Fruit fly (Drosophila melanogaster) whole organism, embryonic: ENCODE data around the gene amos.
A peak's percentile ranks its signal among the peaks of the same experiment; 100 is the strongest.

Source experiments
- CG10565 ChIP-seq: fragments of 200-800 bp; sonication (Bioruptor generic); optimal IDR thresholded peaks from 3 replicates; lab custom pipeline; 2016; ENCODE audit warnings: missing biosample characterization, mild to moderate bottlenecking, missing genetic modification characterization
- CG11398 ChIP-seq: fragments of 200-800 bp; sonication (Bioruptor generic); optimal IDR thresholded peaks from 2 replicates; lab custom pipeline; 2016; ENCODE audit warnings: missing biosample characterization, missing genetic modification characterization
- CG12744 ChIP-seq: fragments of 200-800 bp; sonication (Bioruptor generic); optimal IDR thresholded peaks from 2 replicates; lab custom pipeline; 2016; ENCODE audit warnings: missing biosample characterization, missing genetic modification characterization
- CG13287 ChIP-seq: fragments of 200-800 bp; sonication (Bioruptor generic); IDR thresholded peaks from 2 replicates; pipeline ENCODE4 v1.3.6; 2022; ENCODE audit warnings: missing biosample characterization, missing genetic modification characterization; ENCODE audit not compliant: partially characterized antibody
- CG14014 ChIP-seq: fragments of 200-800 bp; sonication (Bioruptor generic); IDR thresholded peaks from 2 replicates; pipeline ENCODE4 v1.3.6; 2022; ENCODE audit warnings: missing biosample characterization, missing genetic modification characterization
- CG14050 ChIP-seq: fragments of 200-800 bp; sonication (Bioruptor generic); IDR thresholded peaks from 3 replicates; pipeline ENCODE4 v1.3.6; 2022; ENCODE audit warnings: missing biosample characterization, missing genetic modification characterization
- CG14710 ChIP-seq: fragments of 200-800 bp; sonication (Bioruptor generic); optimal IDR thresholded peaks from 3 replicates; lab custom pipeline; 2019; ENCODE audit warnings: missing biosample characterization, mild to moderate bottlenecking, missing genetic modification characterization, moderate library complexity
- CG15073 ChIP-seq: fragments of 200-800 bp; sonication (Bioruptor generic); optimal IDR thresholded peaks from 2 replicates; lab custom pipeline; 2016; ENCODE audit warnings: missing biosample characterization, missing genetic modification characterization
- CG17361 ChIP-seq: fragments of 200-800 bp; sonication (Bioruptor generic); IDR thresholded peaks from 3 replicates; pipeline ENCODE4 v1.3.6; 2022; ENCODE audit warnings: missing biosample characterization, missing genetic modification characterization
- CG1832 ChIP-seq: fragments of 200-800 bp; sonication (Bioruptor generic); optimal IDR thresholded peaks from 2 replicates; lab custom pipeline; 2017; ENCODE audit warnings: missing biosample characterization, mild to moderate bottlenecking, missing genetic modification characterization, inconsistent platforms
- CG2116 ChIP-seq: fragments of 200-800 bp; sonication (Bioruptor generic); optimal IDR thresholded peaks from 3 replicates; lab custom pipeline; 2018; ENCODE audit warnings: missing biosample characterization, mild to moderate bottlenecking, missing genetic modification characterization
- CG4328 ChIP-seq: fragments of 200-800 bp; sonication (Bioruptor generic); optimal IDR thresholded peaks from 3 replicates; lab custom pipeline; 2017; ENCODE audit warnings: missing biosample characterization, missing genetic modification reagents, missing genetic modification characterization
- CG5245 ChIP-seq: fragments of 200-800 bp; sonication (Bioruptor generic); optimal IDR thresholded peaks from 3 replicates; lab custom pipeline; 2016; ENCODE audit warnings: missing biosample characterization, missing genetic modification characterization
- CG6254 ChIP-seq: fragments of 200-800 bp; sonication (Bioruptor generic); optimal IDR thresholded peaks from 3 replicates; lab custom pipeline; 2017; ENCODE audit warnings: mild to moderate bottlenecking, missing biosample characterization, missing genetic modification reagents, missing genetic modification characterization
- CG8281 ChIP-seq: fragments of 200-800 bp; sonication (Bioruptor generic); optimal IDR thresholded peaks from 2 replicates; lab custom pipeline; 2018; ENCODE audit warnings: missing biosample characterization, mild to moderate bottlenecking, missing genetic modification characterization, moderate library complexity
- CG8924 ChIP-seq: fragments of 200-800 bp; optimal IDR thresholded peaks from 3 replicates; lab custom pipeline; 2019; ENCODE audit warnings: missing biosample characterization, mild to moderate bottlenecking, missing genetic modification characterization, moderate library complexity
- CG9215 ChIP-seq: fragments of 200-800 bp; sonication (Bioruptor generic); IDR thresholded peaks from 2 replicates; pipeline ENCODE4 v1.3.6; 2022; ENCODE audit warnings: missing biosample characterization, missing genetic modification characterization
- Deaf1 ChIP-seq: fragments of 200-800 bp; optimal IDR thresholded peaks from 3 replicates; lab custom pipeline; 2019; ENCODE audit warnings: missing biosample characterization, mild to moderate bottlenecking, missing genetic modification characterization, moderate library complexity
- Dref ChIP-seq: fragments of 200-800 bp; sonication (Bioruptor generic); IDR thresholded peaks from 2 replicates; pipeline ENCODE4 v1.3.6; 2022; ENCODE audit warnings: missing biosample characterization, missing genetic modification characterization
- E2f2 ChIP-seq: fragments of 200-800 bp; sonication (Bioruptor generic); IDR thresholded peaks from 2 replicates; pipeline ENCODE4 v1.3.6; 2022; ENCODE audit warnings: missing biosample characterization, missing genetic modification characterization
- Elba2 ChIP-seq: fragments of 200-800 bp; sonication (Bioruptor generic); optimal IDR thresholded peaks from 3 replicates; lab custom pipeline; 2016; ENCODE audit warnings: missing biosample characterization, missing genetic modification characterization
- Fer3 ChIP-seq: fragments of 200-800 bp; sonication (Bioruptor generic); optimal IDR thresholded peaks from 2 replicates; lab custom pipeline; 2018; ENCODE audit warnings: missing biosample characterization, mild to moderate bottlenecking, missing genetic modification characterization, moderate library complexity
- H2.0 ChIP-seq: fragments of 200-800 bp; sonication (Bioruptor generic); IDR thresholded peaks from 2 replicates; pipeline ENCODE4 v1.3.6; 2022; ENCODE audit warnings: missing biosample characterization, missing genetic modification characterization
- HLH3B ChIP-seq: fragments of 200-800 bp; sonication (Bioruptor generic); IDR thresholded peaks from 2 replicates; pipeline ENCODE4 v1.3.6; 2022; ENCODE audit warnings: missing biosample characterization, missing genetic modification characterization
- NfI ChIP-seq: fragments of 200-800 bp; sonication (Bioruptor generic); optimal IDR thresholded peaks from 3 replicates; lab custom pipeline; 2018; ENCODE audit warnings: missing biosample characterization, mild to moderate bottlenecking, missing genetic modification characterization, moderate library complexity
- Poxn ChIP-seq: fragments of 200-800 bp; sonication (Bioruptor generic); IDR thresholded peaks from 2 replicates; pipeline ENCODE4 v1.3.6; 2022; ENCODE audit warnings: missing biosample characterization, missing genetic modification characterization
- Sry-β ChIP-seq: fragments of 200-800 bp; sonication (Bioruptor generic); optimal IDR thresholded peaks from 2 replicates; lab custom pipeline; 2018; ENCODE audit warnings: missing biosample characterization, mild to moderate bottlenecking, missing genetic modification characterization, moderate library complexity
- Taf1 ChIP-seq: fragments of 200-800 bp; sonication (Bioruptor generic); IDR thresholded peaks from 2 replicates; pipeline ENCODE4 v1.3.6; 2022; ENCODE audit warnings: missing biosample characterization, missing genetic modification characterization
- ara ChIP-seq: fragments of 200-800 bp; sonication (Bioruptor generic); IDR thresholded peaks from 2 replicates; pipeline ENCODE4 v1.3.6; 2022; ENCODE audit warnings: missing biosample characterization, missing genetic modification characterization
- bigmax ChIP-seq: fragments of 200-800 bp; sonication (Bioruptor generic); optimal IDR thresholded peaks from 2 replicates; lab custom pipeline; 2018; ENCODE audit warnings: missing biosample characterization, mild to moderate bottlenecking, missing genetic modification characterization
- corto ChIP-seq: fragments of 200-800 bp; sonication (Bioruptor generic); optimal IDR thresholded peaks from 2 replicates; lab custom pipeline; 2016; ENCODE audit warnings: missing biosample characterization, mild to moderate bottlenecking, missing genetic modification characterization, moderate library complexity
- dysf ChIP-seq: fragments of 200-800 bp; sonication (Bioruptor generic); IDR thresholded peaks from 3 replicates; pipeline ENCODE4 v1.3.6; 2022; ENCODE audit warnings: missing biosample characterization, missing genetic modification characterization
- fd102C ChIP-seq: fragments of 200-800 bp; sonication (Bioruptor generic); optimal IDR thresholded peaks from 2 replicates; lab custom pipeline; 2018; ENCODE audit warnings: missing biosample characterization, mild to moderate bottlenecking, missing genetic modification characterization, moderate library complexity
- grn ChIP-seq: fragments of 200-800 bp; sonication (Bioruptor generic); optimal IDR thresholded peaks from 3 replicates; lab custom pipeline; 2017; ENCODE audit warnings: missing biosample characterization, missing genetic modification characterization
- gsb-n ChIP-seq: fragments of 200-800 bp; sonication (Bioruptor generic); optimal IDR thresholded peaks from 3 replicates; lab custom pipeline; 2018; ENCODE audit warnings: missing biosample characterization, mild to moderate bottlenecking, missing genetic modification characterization
- hbn ChIP-seq: fragments of 200-800 bp; sonication (Bioruptor generic); IDR thresholded peaks from 2 replicates; pipeline ENCODE4 v1.3.6; 2022; ENCODE audit warnings: missing biosample characterization, missing genetic modification characterization; ENCODE audit not compliant: partially characterized antibody
- kay ChIP-seq: fragments of 200-800 bp; sonication (Bioruptor generic); optimal IDR thresholded peaks from 2 replicates; lab custom pipeline; 2016; ENCODE audit warnings: missing biosample characterization, missing genetic modification characterization
- lilli ChIP-seq: fragments of 200-800 bp; sonication (Bioruptor generic); optimal IDR thresholded peaks from 3 replicates; lab custom pipeline; 2016; ENCODE audit warnings: missing biosample characterization, missing genetic modification characterization
- lov ChIP-seq, 2 experiments: fragments of 200-800 bp in 1 of 2; fragments of >200 bp in 1 of 2; sonication (Bioruptor generic) in 1 of 2; IDR thresholded peaks in 1 of 2; optimal IDR thresholded peaks in 1 of 2; 2 replicates in 1 of 2; 3 replicates in 1 of 2; pipeline versions ENCODE4 v1.3.6 to Lab custom; 2017 to 2022; ENCODE audit warnings: missing biosample characterization in 1 of 2, missing genetic modification characterization in 1 of 2
- otp ChIP-seq: fragments of 200-800 bp; sonication (Bioruptor generic); IDR thresholded peaks from 3 replicates; pipeline ENCODE4, ENCODE4 v1.3.6; 2022; ENCODE audit warnings: missing biosample characterization, missing genetic modification characterization
- psq ChIP-seq: fragments of 200-800 bp; sonication (Bioruptor generic); optimal IDR thresholded peaks from 2 replicates; lab custom pipeline; 2017; ENCODE audit warnings: missing biosample characterization, missing genetic modification characterization
- pzg ChIP-seq: fragments of 200-800 bp; sonication (Bioruptor generic); optimal IDR thresholded peaks from 3 replicates; lab custom pipeline; 2018; ENCODE audit warnings: missing biosample characterization, mild to moderate bottlenecking, missing genetic modification characterization, moderate library complexity
- seq ChIP-seq: fragments of 200-800 bp; sonication (Bioruptor generic); IDR thresholded peaks from 2 replicates; pipeline ENCODE4 v1.3.6; 2022; ENCODE audit warnings: missing biosample characterization, missing genetic modification characterization
- shn ChIP-seq: fragments of 200-800 bp; sonication (Bioruptor generic); optimal IDR thresholded peaks from 3 replicates; lab custom pipeline; 2016; ENCODE audit warnings: missing biosample characterization, missing genetic modification characterization
- stwl ChIP-seq: fragments of 200-800 bp; sonication (Bioruptor generic); optimal IDR thresholded peaks from 3 replicates; lab custom pipeline; 2018; ENCODE audit warnings: missing biosample characterization, mild to moderate bottlenecking, missing genetic modification characterization, moderate library complexity
- tna ChIP-seq: fragments of 200-800 bp; sonication (Bioruptor generic); IDR thresholded peaks from 2 replicates; pipeline ENCODE4 v1.3.6; 2022; ENCODE audit warnings: missing biosample characterization, missing genetic modification characterization; ENCODE audit not compliant: partially characterized antibody
- trem ChIP-seq: fragments of 200-800 bp; optimal IDR thresholded peaks from 3 replicates; lab custom pipeline; 2019; ENCODE audit warnings: missing biosample characterization, mild to moderate bottlenecking, missing genetic modification characterization, moderate library complexity
- trh ChIP-seq: fragments of 200-800 bp; sonication (Bioruptor generic); optimal IDR thresholded peaks from 2 replicates; lab custom pipeline; 2016; ENCODE audit warnings: missing biosample characterization, missing genetic modification characterization
- zfh2 ChIP-seq: fragments of 200-800 bp; sonication (Bioruptor generic); optimal IDR thresholded peaks from 2 replicates; lab custom pipeline; 2016; ENCODE audit warnings: missing biosample characterization, missing genetic modification characterization

The amos gene

dm6 chr2L:18590100-18590941, 6.4 kb downstream of the amos start, which contains the start of the genes Pde11 and CG15160 (continued):
- TF ChIP-seq CG17361 (GFP tag; lab: Robert Waterston, UW) (peak; percentile 75), CG1832 (no peak), CG12744 (GFP tag; lab: Kevin White, UChicago) (no peak), ara (no peak), corto (GFP tag; lab: Kevin White, UChicago) (no peak), dysf (GFP tag; lab: Robert Waterston, UW) (0 out of 3 replicates have a peak, but pooled peaks have one; percentile 24), Sry-β (GFP tag; lab: Kevin White, UChicago) (no peak), CG14710 (tag; lab: Kevin White, UChicago) (peak; percentile 74), grn (GFP tag; lab: Kevin White, UChicago) (no peak), Poxn (no peak), Fer3 (tag; lab: Kevin White, UChicago) (no peak), CG14014 (no peak), CG14050 (GFP tag; lab: Robert Waterston, UW) (no peak), lilli (peak; percentile 45), CG5245 (GFP tag; lab: Kevin White, UChicago) (no peak), lov (optimal IDR thresholded peaks at IDR 0.05; lab: Kevin White, UChicago) (no peak), lov (GFP tag; IDR thresholded peaks at IDR 0.05; lab: Robert Waterston, UW) (no peak), trem (peak; percentile 72), bigmax (GFP tag; lab: Kevin White, UChicago) (no peak), stwl (tag; lab: Kevin White, UChicago) (peak; percentile 85), shn (GFP tag; lab: Kevin White, UChicago) (no peak), CG8924 (tag; lab: Kevin White, UChicago) (peak; percentile 4), tna (GFP tag; lab: Robert Waterston, UW) (peak; percentile 98), fd102C (GFP tag; lab: Kevin White, UChicago) (no peak), psq (GFP tag; lab: Kevin White, UChicago) (peak; percentile 32), zfh2 (GFP tag; lab: Kevin White, UChicago) (peak; percentile 10), seq (GFP tag; lab: Robert Waterston, UW) (0 out of 2 replicates have a peak, but pooled peaks have one; percentile 25), pzg (peak; percentile 90), H2.0 (GFP tag; lab: Robert Waterston, UW) (no peak), Taf1 (GFP tag; lab: Robert Waterston, UW) (no peak), CG10565 (GFP tag; lab: Kevin White, UChicago) (no peak), E2f2 (GFP tag; lab: Robert Waterston, UW) (peak; percentile 62), CG15073 (GFP tag; lab: Kevin White, UChicago) (no peak), CG8281 (tag; lab: Kevin White, UChicago) (no peak), Dref (GFP tag; lab: Robert Waterston, UW) (peak; percentile 88), kay (GFP tag; lab: Kevin White, UChicago) (no peak), CG13287 (peak; percentile 99), Elba2 (GFP tag; lab: Kevin White, UChicago) (peak; percentile 23), otp (GFP tag; lab: Robert Waterston, UW) (no peak), CG6254 (no peak), NfI (GFP tag; lab: Kevin White, UChicago) (no peak), hbn (GFP tag; lab: Robert Waterston, UW) (peak; percentile 92), CG11398 (GFP tag; lab: Kevin White, UChicago) (no peak), gsb-n (tag; lab: Kevin White, UChicago) (no peak), CG4328 (GFP tag; lab: Kevin White, UChicago) (no peak), CG2116 (GFP tag; lab: Kevin White, UChicago) (peak; percentile 99), CG9215 (peak; percentile 47; the same call in 1 of the 2 replicates), HLH3B (GFP tag; lab: Robert Waterston, UW) (no peak), trh (GFP tag; lab: Kevin White, UChicago) (no peak), Deaf1 (tag; lab: Kevin White, UChicago) (no peak)
